Fruit fly (Drosophila melanogaster): Measurements from ENCODE around the gene RpS19a.

DNA sequence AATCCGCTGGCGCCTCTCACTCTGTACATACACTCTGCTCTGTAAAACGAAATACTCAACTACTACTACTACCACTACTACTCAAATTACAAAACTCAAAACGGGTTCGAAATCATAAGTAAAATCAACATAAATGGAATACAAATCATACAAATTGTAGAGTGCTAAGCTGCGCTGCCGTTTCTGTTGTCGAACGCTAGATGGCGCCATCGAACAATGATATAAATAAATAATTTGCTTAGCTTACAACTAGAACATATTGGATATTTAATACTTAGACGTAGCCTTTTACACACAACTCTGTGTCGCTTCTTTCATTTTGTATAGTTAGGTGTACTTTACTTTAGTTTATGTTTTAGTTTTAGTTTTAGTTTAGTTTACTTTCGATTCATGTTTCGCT, 13.2 kb upstream of the RpS19a start:
- TF ChIP-seq pad (GFP tag; optimal IDR thresholded peaks at IDR 0.05) (no peak), CG1620 (GFP tag; optimal IDR thresholded peaks at IDR 0.05) (no peak)
